Fruit fly (Drosophila melanogaster) whole organism, pupa: ENCODE measurements around the gene fy.

Experiments used
- CG10348 ChIP-seq: fragments of 200-800 bp; sonication (Bioruptor generic); IDR thresholded peaks from 2 replicates; pipeline ENCODE4 v1.3.6; 2022; ENCODE audit warnings: missing biosample characterization, missing genetic modification characterization
- CG12605 ChIP-seq: fragments of 200-800 bp; sonication (Bioruptor generic); IDR thresholded peaks from 2 replicates; pipeline ENCODE4 v1.3.6; 2022; ENCODE audit warnings: missing biosample characterization, missing genetic modification characterization
- CG15710 ChIP-seq: fragments of 200-800 bp; sonication (Bioruptor generic); optimal IDR thresholded peaks from 2 replicates; lab custom pipeline; 2018; ENCODE audit warnings: missing biosample characterization, mild to moderate bottlenecking, missing genetic modification characterization, moderate library complexity
- CG17806 ChIP-seq: fragments of 200-800 bp; sonication (Bioruptor generic); optimal IDR thresholded peaks from 2 replicates; lab custom pipeline; 2018; ENCODE audit warnings: missing biosample characterization, mild to moderate bottlenecking, missing genetic modification characterization, moderate library complexity
- CG34367 ChIP-seq: fragments of 200-800 bp; sonication (Bioruptor generic); optimal IDR thresholded peaks from 2 replicates; lab custom pipeline; 2018; ENCODE audit warnings: missing biosample characterization, mild to moderate bottlenecking, missing genetic modification characterization
- CG8159 ChIP-seq: fragments of 200-800 bp; sonication (Bioruptor generic); optimal IDR thresholded peaks from 3 replicates; lab custom pipeline; 2018; ENCODE audit warnings: missing biosample characterization, mild to moderate bottlenecking, missing genetic modification characterization, moderate library complexity
- CG8301 ChIP-seq: fragments of 200-800 bp; sonication (Bioruptor generic); optimal IDR thresholded peaks from 2 replicates; lab custom pipeline; 2018; ENCODE audit warnings: missing biosample characterization, mild to moderate bottlenecking, missing genetic modification characterization
- Pif1A ChIP-seq: fragments of 200-800 bp; sonication (Bioruptor generic); optimal IDR thresholded peaks from 3 replicates; lab custom pipeline; 2016; ENCODE audit warnings: missing biosample characterization, missing genetic modification characterization
- gl ChIP-seq: fragments of 200-800 bp; sonication (Bioruptor generic); optimal IDR thresholded peaks from 2 replicates; lab custom pipeline; 2018; ENCODE audit warnings: missing biosample characterization, mild to moderate bottlenecking, missing genetic modification characterization

dm6 chr2L:8449358-8449757, 46.3 kb upstream of the fy start, which contains the start of gene Aasdh:
- TF ChIP-seq CG15710 (tag; lab: Kevin White, UChicago), result no peak
- no peak for TF ChIP-seq CG8159 (tag; lab: Kevin White, UChicago)
- TF ChIP-seq gl (tag; lab: Kevin White, UChicago), result no peak
- TF ChIP-seq CG34367 (tag; lab: Kevin White, UChicago), result no peak
- no peak for TF ChIP-seq CG12605 (GFP tag; lab: Robert Waterston, UW)
- no peak for TF ChIP-seq CG10348 (GFP tag; lab: Robert Waterston, UW)
- no peak for TF ChIP-seq CG17806 (tag; lab: Kevin White, UChicago)
- no peak for TF ChIP-seq Pif1A (GFP tag; lab: Kevin White, UChicago)
- no peak for TF ChIP-seq CG8301
